Worm (Caenorhabditis elegans) whole organism, L1 larva: ENCODE results near the gene F01D4.8.

Experiments used
- C04F5.9 ChIP-seq: sonication (generic microtip); optimal IDR thresholded peaks from 2 replicates; lab custom pipeline; 2016; ENCODE audit warnings: missing genetic modification characterization, missing compliant biosample characterization
- C34B4.2 ChIP-seq: sonication (generic microtip); optimal IDR thresholded peaks from 2 replicates; lab custom pipeline; 2017; ENCODE audit warnings: mild to moderate bottlenecking, missing genetic modification characterization, missing compliant biosample characterization
- Y116A8C.19 ChIP-seq: sonication (generic microtip); optimal IDR thresholded peaks from 2 replicates; lab custom pipeline; 2016; ENCODE audit warnings: missing compliant biosample characterization, missing genetic modification characterization, borderline replicate concordance
- alr-1 ChIP-seq: fragments of 200-800 bp; sonication (Bioruptor generic); optimal IDR thresholded peaks from 2 replicates; lab custom pipeline; 2018; ENCODE audit warnings: borderline replicate concordance, mild to moderate bottlenecking, missing genetic modification characterization, missing compliant biosample characterization
- ama-1 ChIP-seq: fragments of 150-350 bp; optimal IDR thresholded peaks from 2 replicates; lab custom pipeline; 2014
- blmp-1 ChIP-seq: fragments of 150-350 bp; optimal IDR thresholded peaks from 2 replicates; lab custom pipeline; 2014; ENCODE audit warnings: missing biosample characterization, missing genetic modification characterization
- ceh-63 ChIP-seq: fragments of 200-800 bp; sonication (Bioruptor generic); optimal IDR thresholded peaks from 2 replicates; lab custom pipeline; 2018; ENCODE audit warnings: mild to moderate bottlenecking, missing genetic modification characterization, missing compliant biosample characterization
- ceh-8 ChIP-seq: fragments of 200-800 bp; sonication (Bioruptor generic); optimal IDR thresholded peaks from 2 replicates; lab custom pipeline; 2018; ENCODE audit warnings: mild to moderate bottlenecking, missing genetic modification characterization, moderate library complexity, missing compliant biosample characterization
- ceh-82 ChIP-seq, 3 experiments: fragments of 150-350 bp in 1 of 3; sonication (generic microtip) in 2 of 3; optimal IDR thresholded peaks; 2 replicates each; lab custom pipeline; 2014 to 2017; ENCODE audit warnings: missing biosample characterization in 3 of 3, missing genetic modification characterization in 3 of 3
- ceh-90 ChIP-seq: sonication (generic microtip); optimal IDR thresholded peaks from 2 replicates; lab custom pipeline; 2016; ENCODE audit warnings: missing genetic modification characterization, missing compliant biosample characterization
- dpl-1 ChIP-seq, 3 experiments: fragments of 150-350 bp in 2 of 3; sonication (generic microtip) in 1 of 3; optimal IDR thresholded peaks; 2 replicates each; lab custom pipeline; 2014 to 2017; ENCODE audit warnings: missing biosample characterization in 3 of 3, missing genetic modification characterization in 3 of 3, missing genetic modification reagents in 3 of 3
- dsc-1 ChIP-seq: sonication (generic microtip); optimal IDR thresholded peaks from 2 replicates; lab custom pipeline; 2016; ENCODE audit warnings: mild to moderate bottlenecking, missing genetic modification characterization, missing compliant biosample characterization
- efl-1 ChIP-seq, 4 experiments: fragments of 150-350 bp; optimal IDR thresholded peaks in 3 of 4; peaks in 1 of 4; 1 replicate in 1 of 4; 2 replicates in 3 of 4; lab custom pipeline; 2014; ENCODE audit warnings: missing biosample characterization in 2 of 4, missing genetic modification characterization in 2 of 4, missing genetic modification reagents in 2 of 4
- efl-3 ChIP-seq: fragments of 200-800 bp; sonication (Bioruptor generic); optimal IDR thresholded peaks from 2 replicates; lab custom pipeline; 2018; ENCODE audit warnings: mild to moderate bottlenecking, missing genetic modification characterization, missing compliant biosample characterization
- fkh-10 ChIP-seq: sonication (generic microtip); optimal IDR thresholded peaks from 2 replicates; lab custom pipeline; 2017; ENCODE audit warnings: missing biosample characterization, missing genetic modification reagents, missing genetic modification characterization
- fos-1 ChIP-seq: fragments of 150-350 bp; optimal IDR thresholded peaks from 2 replicates; lab custom pipeline; 2014; ENCODE audit warnings: missing biosample characterization, missing genetic modification characterization
- irx-1 ChIP-seq: sonication (generic microtip); optimal IDR thresholded peaks from 2 replicates; lab custom pipeline; 2016; ENCODE audit warnings: missing genetic modification characterization, missing compliant biosample characterization
- jun-1 ChIP-seq: fragments of 150-350 bp; optimal IDR thresholded peaks from 2 replicates; lab custom pipeline; 2014; ENCODE audit warnings: missing biosample characterization, missing genetic modification reagents, missing genetic modification characterization
- lin-13 ChIP-seq: fragments of 150-350 bp; optimal IDR thresholded peaks from 2 replicates; lab custom pipeline; 2014; ENCODE audit warnings: missing biosample characterization, missing genetic modification reagents, missing genetic modification characterization
- lin-14 ChIP-seq: fragments of 200-800 bp; sonication (Bioruptor generic); optimal IDR thresholded peaks from 2 replicates; lab custom pipeline; 2018; ENCODE audit warnings: mild to moderate bottlenecking, missing genetic modification characterization, moderate library complexity, missing compliant biosample characterization
- lin-15B ChIP-seq: fragments of 150-350 bp; sonication (generic microtip); optimal IDR thresholded peaks from 3 replicates; lab custom pipeline; 2014; ENCODE audit warnings: missing biosample characterization, missing genetic modification characterization
- lin-35 ChIP-seq, 2 experiments: fragments of 150-350 bp; optimal IDR thresholded peaks; 2 replicates each; lab custom pipeline; 2014; ENCODE audit warnings: missing biosample characterization in 2 of 2, missing genetic modification characterization in 2 of 2, missing genetic modification reagents in 2 of 2
- lin-39 ChIP-seq: fragments of 150-350 bp; optimal IDR thresholded peaks from 2 replicates; lab custom pipeline; 2014; ENCODE audit warnings: missing biosample characterization, missing genetic modification reagents, missing genetic modification characterization
- lir-3 ChIP-seq: sonication (generic microtip); optimal IDR thresholded peaks from 2 replicates; lab custom pipeline; 2016; ENCODE audit warnings: mild to moderate bottlenecking, missing genetic modification characterization, moderate library complexity, missing compliant biosample characterization; ENCODE audit not compliant: poor library complexity
- lsy-2 ChIP-seq, 2 experiments: fragments of 150-350 bp; optimal IDR thresholded peaks; 2 replicates each; lab custom pipeline; 2014; ENCODE audit warnings: missing biosample characterization in 2 of 2, missing genetic modification characterization in 2 of 2
- mab-9 ChIP-seq: fragments of 200-800 bp; sonication (Bioruptor generic); IDR thresholded peaks from 2 replicates; pipeline ENCODE4 v1.3.6; 2022; ENCODE audit warnings: missing genetic modification reagents, missing genetic modification characterization, missing compliant biosample characterization
- mdl-1 ChIP-seq, 2 experiments: fragments of 150-350 bp; optimal IDR thresholded peaks; 2 replicates each; lab custom pipeline; 2014 to 2017; ENCODE audit warnings: missing biosample characterization in 2 of 2, missing genetic modification characterization in 2 of 2, inconsistent platforms in 1 of 2
- mef-2 ChIP-seq: fragments of 150-350 bp; optimal IDR thresholded peaks from 2 replicates; lab custom pipeline; 2014; ENCODE audit warnings: missing biosample characterization, missing genetic modification characterization
- nhr-11 ChIP-seq: fragments of 150-350 bp; optimal IDR thresholded peaks from 2 replicates; lab custom pipeline; 2014; ENCODE audit warnings: missing biosample characterization, missing genetic modification characterization
- nhr-12 ChIP-seq: sonication (generic microtip); optimal IDR thresholded peaks from 2 replicates; lab custom pipeline; 2017; ENCODE audit warnings: missing biosample characterization, missing genetic modification characterization
- nhr-19 ChIP-seq: fragments of 200-800 bp; sonication (Bioruptor generic); conservative IDR thresholded peaks from 2 replicates; pipeline ENCODE4 v1.3.6; 2022; ENCODE audit warnings: missing genetic modification characterization, missing compliant biosample characterization
- nhr-20 ChIP-seq: sonication (generic microtip); optimal IDR thresholded peaks from 2 replicates; lab custom pipeline; 2016; ENCODE audit warnings: mild to moderate bottlenecking, missing genetic modification characterization, missing compliant biosample characterization
- nhr-237 ChIP-seq: fragments of 150-350 bp; optimal IDR thresholded peaks from 2 replicates; lab custom pipeline; 2014; ENCODE audit warnings: missing biosample characterization, missing genetic modification characterization
- nhr-28 ChIP-seq: fragments of 150-350 bp; optimal IDR thresholded peaks from 2 replicates; lab custom pipeline; 2014; ENCODE audit warnings: missing biosample characterization, missing genetic modification characterization
- nhr-71 ChIP-seq: sonication (generic microtip); optimal IDR thresholded peaks from 2 replicates; lab custom pipeline; 2016; ENCODE audit warnings: mild to moderate bottlenecking, missing genetic modification characterization, moderate library complexity, missing compliant biosample characterization
- nhr-76 ChIP-seq: sonication (generic microtip); optimal IDR thresholded peaks from 2 replicates; lab custom pipeline; 2017; ENCODE audit warnings: missing biosample characterization, missing genetic modification characterization
- nhr-84 ChIP-seq: sonication (generic microtip); optimal IDR thresholded peaks from 2 replicates; lab custom pipeline; 2017; ENCODE audit warnings: missing biosample characterization, missing genetic modification characterization
- nhr-85 ChIP-seq: sonication (generic microtip); peaks from one replicate; lab custom pipeline; 2016; ENCODE audit warnings: missing genetic modification characterization, inconsistent platforms, missing compliant biosample characterization
- pqm-1 ChIP-seq: sonication (generic microtip); optimal IDR thresholded peaks from 3 replicates; lab custom pipeline; 2017; ENCODE audit warnings: missing biosample characterization, missing genetic modification characterization
- rnt-1 ChIP-seq: sonication (generic microtip); optimal IDR thresholded peaks from 2 replicates; lab custom pipeline; 2016; ENCODE audit warnings: mild to moderate bottlenecking, missing genetic modification characterization, moderate library complexity, missing compliant biosample characterization
- snu-23 ChIP-seq: sonication (generic microtip); optimal IDR thresholded peaks from 2 replicates; lab custom pipeline; 2016; ENCODE audit warnings: missing genetic modification characterization, missing compliant biosample characterization
- sup-37 ChIP-seq: fragments of 200-800 bp; sonication (Bioruptor generic); optimal IDR thresholded peaks from 2 replicates; lab custom pipeline; 2018; ENCODE audit warnings: mild to moderate bottlenecking, missing genetic modification characterization, missing compliant biosample characterization
- tbx-2 ChIP-seq: sonication (generic microtip); optimal IDR thresholded peaks from 2 replicates; lab custom pipeline; 2016; ENCODE audit warnings: missing genetic modification characterization, missing compliant biosample characterization
- unc-130 ChIP-seq: fragments of 150-350 bp; optimal IDR thresholded peaks from 2 replicates; lab custom pipeline; 2017; ENCODE audit warnings: missing biosample characterization, missing genetic modification characterization, inconsistent platforms
- unc-30 ChIP-seq: sonication (generic microtip); optimal IDR thresholded peaks from 2 replicates; lab custom pipeline; 2017; ENCODE audit warnings: missing biosample characterization, missing genetic modification characterization
- unc-62 ChIP-seq: fragments of 150-350 bp; optimal IDR thresholded peaks from 2 replicates; lab custom pipeline; 2014; ENCODE audit warnings: missing biosample characterization, missing genetic modification reagents, missing genetic modification characterization
- unc-86 ChIP-seq: sonication (generic microtip); optimal IDR thresholded peaks from 2 replicates; lab custom pipeline; 2016; ENCODE audit warnings: missing genetic modification characterization, missing compliant biosample characterization
- xbp-1 ChIP-seq: sonication (generic microtip); optimal IDR thresholded peaks from 2 replicates; lab custom pipeline; 2016; ENCODE audit warnings: missing genetic modification characterization, missing compliant biosample characterization
- zag-1 ChIP-seq: fragments of 150-350 bp; optimal IDR thresholded peaks from 2 replicates; lab custom pipeline; 2014; ENCODE audit warnings: missing biosample characterization, missing genetic modification characterization
- ztf-4 ChIP-seq: fragments of 150-350 bp; optimal IDR thresholded peaks from 2 replicates; lab custom pipeline; 2014; ENCODE audit warnings: missing biosample characterization, missing genetic modification characterization

Gene F01D4.8

DNA sequence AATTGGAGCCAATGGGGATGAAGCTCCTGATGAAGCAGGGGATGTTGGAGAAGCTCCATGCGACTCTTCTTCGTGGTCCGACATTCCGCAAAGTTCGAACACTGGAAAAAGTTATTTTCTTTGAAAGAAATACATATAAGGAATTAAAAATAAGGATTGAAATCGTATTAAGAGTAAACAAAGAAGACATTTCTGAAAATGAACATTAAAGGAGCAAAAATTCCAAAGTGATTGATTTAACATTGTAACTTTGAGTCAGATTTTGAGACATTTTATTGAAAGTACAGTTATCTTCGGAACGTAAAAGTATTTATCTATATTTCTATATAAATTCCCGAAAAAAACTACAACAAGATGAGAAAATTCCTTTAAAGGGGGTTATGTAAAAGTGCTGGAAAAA, 28.4 kb downstream of the F01D4.8 start, which contains the start of gene F13B12.1:
Gene F13B12.1, minus strand, starts transcription at position 101 of the 400 bp plus-strand sequence.
- TF ChIP-seq mab-9 (GFP tag; lab: Robert Waterston, UW), result no peak
- no peak for TF ChIP-seq nhr-84 (tag; lab: Kevin White, UChicago)
- no peak for TF ChIP-seq nhr-12 (tag; lab: Kevin White, UChicago)
- no peak for TF ChIP-seq blmp-1
- no peak for TF ChIP-seq unc-62 (GFP tag; lab: Kevin White, UChicago)
- no peak for TF ChIP-seq nhr-71
- TF ChIP-seq nhr-76 (tag; lab: Kevin White, UChicago), result no peak
- TF ChIP-seq efl-3 (GFP tag; lab: Kevin White, UChicago), result no peak
- TF ChIP-seq nhr-237 (tag; lab: Kevin White, UChicago), result no peak
- no peak for TF ChIP-seq C34B4.2
- no peak for TF ChIP-seq fkh-10 (GFP tag; lab: Kevin White, UChicago)
- no peak for TF ChIP-seq dsc-1 (tag; lab: Kevin White, UChicago)
- TF ChIP-seq ceh-63 (GFP tag; lab: Kevin White, UChicago), result no peak
- TF ChIP-seq efl-1 (optimal IDR thresholded peaks at IDR 0.05; lab: Kevin White, UChicago), result no peak
- no peak for TF ChIP-seq efl-1 (GFP tag; optimal IDR thresholded peaks at IDR 0.05 in 1 of 2; lab: Kevin White, UChicago)

- TF ChIP-seq mdl-1 (tag; optimal IDR thresholded peaks at IDR 0.05; lab: Kevin White, UChicago) (no peak), rnt-1 (peak; percentile 39), Y116A8C.19 (tag; lab: Kevin White, UChicago) (no peak), lin-14 (GFP tag; lab: Kevin White, UChicago) (peak; percentile 58), ceh-8 (GFP tag; lab: Kevin White, UChicago) (no peak), nhr-28 (tag; lab: Kevin White, UChicago) (no peak), dpl-1 (GFP tag; optimal IDR thresholded peaks at IDR 0.05; lab: Kevin White, UChicago) (no peak), lin-13 (GFP tag; lab: Kevin White, UChicago) (no peak), nhr-71 (peak; percentile 3), ztf-4 (no peak)
Measured at ce11 chrIV:10422230-10422629, 30.7 kb downstream of the F01D4.8 start.

DNA sequence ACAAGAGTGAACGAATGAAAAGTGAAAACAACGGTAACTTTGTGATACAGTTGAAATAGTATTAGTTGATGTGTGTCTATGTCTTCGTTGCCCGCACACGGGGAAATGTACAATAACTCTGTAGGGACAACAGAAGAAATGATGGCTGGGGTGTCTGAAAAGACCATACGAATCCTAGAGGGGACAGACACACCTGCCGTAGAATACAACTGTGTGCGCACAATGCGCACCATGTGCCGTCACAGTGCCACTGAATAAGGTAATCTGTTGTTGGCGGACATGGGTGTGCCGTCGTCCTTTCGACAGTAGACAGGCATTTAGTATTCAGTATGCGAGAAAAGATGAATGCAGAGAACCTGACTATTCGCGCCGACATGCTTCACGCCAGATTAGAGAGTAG, 31.6 kb downstream of the F01D4.8 start:
- no peak for TF ChIP-seq mef-2 (tag; lab: Kevin White, UChicago)
- TF ChIP-seq nhr-11 (tag; lab: Kevin White, UChicago), result no peak
- no peak for TF ChIP-seq tbx-2 (tag; lab: Kevin White, UChicago)
- peak; percentile 28 for TF ChIP-seq snu-23 (GFP tag; lab: Kevin White, UChicago)
- TF ChIP-seq ceh-90, result no peak
- no peak for TF ChIP-seq fos-1 (tag; lab: Kevin White, UChicago)
- no peak for TF ChIP-seq zag-1 (tag; lab: Kevin White, UChicago)
- no peak for TF ChIP-seq jun-1 (tag; lab: Kevin White, UChicago)
- TF ChIP-seq ama-1 (lab: Kevin White, UChicago), result no peak
- TF ChIP-seq nhr-20, result no peak
- no peak for TF ChIP-seq unc-86 (tag; lab: Kevin White, UChicago)
- no peak for TF ChIP-seq lin-15B (tag; lab: Kevin White, UChicago)
- no peak for TF ChIP-seq irx-1 (tag; lab: Kevin White, UChicago)
- TF ChIP-seq mdl-1 (tag; optimal IDR thresholded peaks at IDR 0.05; lab: Kevin White, UChicago), result no peak
- no peak for TF ChIP-seq unc-30
- TF ChIP-seq lin-39, result no peak
- TF ChIP-seq efl-1 (optimal IDR thresholded peaks at IDR 0.05; lab: Kevin White, UChicago), result no peak
- TF ChIP-seq efl-1 (GFP tag; optimal IDR thresholded peaks at IDR 0.05 in 1 of 2; lab: Kevin White, UChicago), result no peak
- no peak for TF ChIP-seq lsy-2 (tag; optimal IDR thresholded peaks at IDR 0.05; lab: Kevin White, UChicago)
- TF ChIP-seq nhr-28 (tag; lab: Kevin White, UChicago), result no peak
- TF ChIP-seq nhr-19 (GFP tag; lab: Robert Waterston, UW), result no peak
- no peak for TF ChIP-seq C04F5.9 (tag; lab: Kevin White, UChicago)
- TF ChIP-seq nhr-85 (tag; lab: Kevin White, UChicago), result peak; percentile 36
- no peak for TF ChIP-seq unc-130 (tag; lab: Kevin White, UChicago)
- peak; percentile 51 for TF ChIP-seq lin-14 (GFP tag; lab: Kevin White, UChicago)
- TF ChIP-seq nhr-76 (tag; lab: Kevin White, UChicago), result no peak
- TF ChIP-seq lir-3, result no peak
- no peak for TF ChIP-seq lin-35 (GFP tag; optimal IDR thresholded peaks at IDR 0.05; lab: Kevin White, UChicago)
- TF ChIP-seq xbp-1 (tag; lab: Kevin White, UChicago), result no peak
- no peak for TF ChIP-seq sup-37 (GFP tag; lab: Kevin White, UChicago)
- TF ChIP-seq pqm-1 (tag; lab: Kevin White, UChicago), result no peak
- no peak for TF ChIP-seq Y116A8C.19 (tag; lab: Kevin White, UChicago)
- peak; percentile 15 for TF ChIP-seq rnt-1
- TF ChIP-seq alr-1 (tag; lab: Kevin White, UChicago), result no peak
- no peak for TF ChIP-seq ceh-82 (tag; optimal IDR thresholded peaks at IDR 0.05; lab: Kevin White, UChicago)
